Fruit fly (Drosophila melanogaster) whole organism, embryonic: Measurements from ENCODE around the gene CG13021.
A peak's percentile ranks its signal among the peaks of the same experiment; 100 is the strongest.

Experiments used
- Aef1 ChIP-seq: fragments of 200-800 bp; sonication (Bioruptor generic); IDR thresholded peaks from 3 replicates; pipeline ENCODE4 v1.3.6; 2022; ENCODE audit warnings: missing biosample characterization, missing genetic modification characterization
- CG10565 ChIP-seq: fragments of 200-800 bp; sonication (Bioruptor generic); optimal IDR thresholded peaks from 3 replicates; lab custom pipeline; 2016; ENCODE audit warnings: missing biosample characterization, mild to moderate bottlenecking, missing genetic modification characterization
- CG11456 ChIP-seq: fragments of 200-800 bp; sonication (Bioruptor generic); IDR thresholded peaks from 3 replicates; pipeline ENCODE4 v1.3.6; 2022; ENCODE audit warnings: missing biosample characterization, missing genetic modification characterization
- CG12659 ChIP-seq: fragments of 200-800 bp; sonication (Bioruptor generic); optimal IDR thresholded peaks from 3 replicates; lab custom pipeline; 2017; ENCODE audit warnings: mild to moderate bottlenecking, missing biosample characterization, missing genetic modification reagents, missing genetic modification characterization
- CG14860 ChIP-seq: fragments of 200-800 bp; sonication (Bioruptor generic); IDR thresholded peaks from 3 replicates; pipeline ENCODE4 v1.3.6; 2022; ENCODE audit warnings: missing biosample characterization, missing genetic modification characterization; ENCODE audit not compliant: partially characterized antibody
- CG15011 ChIP-seq: fragments of 200-800 bp; sonication (Bioruptor generic); optimal IDR thresholded peaks from 3 replicates; lab custom pipeline; 2018; ENCODE audit warnings: missing biosample characterization, mild to moderate bottlenecking, missing genetic modification characterization
- CG15269 ChIP-seq: fragments of 200-800 bp; sonication (Bioruptor generic); optimal IDR thresholded peaks from 2 replicates; lab custom pipeline; 2018; ENCODE audit warnings: missing biosample characterization, mild to moderate bottlenecking, missing genetic modification characterization, moderate library complexity
- CG17612 ChIP-seq: fragments of 200-800 bp; sonication (Bioruptor generic); IDR thresholded peaks from 2 replicates; pipeline ENCODE4 v1.3.6; 2022; ENCODE audit warnings: missing biosample characterization, missing genetic modification characterization
- CG18619 ChIP-seq: fragments of 200-800 bp; sonication (Bioruptor generic); optimal IDR thresholded peaks from 3 replicates; lab custom pipeline; 2017; ENCODE audit warnings: missing biosample characterization, mild to moderate bottlenecking, missing genetic modification characterization
- CG5180 ChIP-seq: fragments of 200-800 bp; sonication (Bioruptor generic); optimal IDR thresholded peaks from 3 replicates; lab custom pipeline; 2017; ENCODE audit warnings: missing biosample characterization, missing genetic modification characterization, mild to moderate bottlenecking, moderate library complexity, missing genetic modification reagents
- CG6654 ChIP-seq: fragments of 200-800 bp; sonication (Bioruptor generic); optimal IDR thresholded peaks from 2 replicates; lab custom pipeline; 2017; ENCODE audit warnings: missing biosample characterization, mild to moderate bottlenecking, missing genetic modification characterization
- CG6854 ChIP-seq: fragments of 200-800 bp; sonication (Bioruptor generic); optimal IDR thresholded peaks from 3 replicates; lab custom pipeline; 2017; ENCODE audit warnings: missing biosample characterization, mild to moderate bottlenecking, missing genetic modification characterization
- CG8388 ChIP-seq: fragments of 200-800 bp; sonication (Bioruptor generic); optimal IDR thresholded peaks from 2 replicates; lab custom pipeline; 2019; ENCODE audit warnings: missing biosample characterization, mild to moderate bottlenecking, missing genetic modification characterization, moderate library complexity
- CG9932 ChIP-seq: fragments of 200-800 bp; sonication (Bioruptor generic); IDR thresholded peaks from 2 replicates; pipeline ENCODE4 v1.3.6; 2022; ENCODE audit warnings: missing biosample characterization, missing genetic modification characterization
- Dbx ChIP-seq: fragments of 200-800 bp; sonication (Bioruptor generic); IDR thresholded peaks from 3 replicates; pipeline ENCODE4 v1.3.6; 2022; ENCODE audit warnings: missing biosample characterization, missing genetic modification characterization
- Dp ChIP-seq: fragments of 200-800 bp; sonication (Bioruptor generic); optimal IDR thresholded peaks from 2 replicates; lab custom pipeline; 2018; ENCODE audit warnings: missing biosample characterization, mild to moderate bottlenecking, missing genetic modification characterization, moderate library complexity
- E2f2 ChIP-seq: fragments of 200-800 bp; sonication (Bioruptor generic); IDR thresholded peaks from 2 replicates; pipeline ENCODE4 v1.3.6; 2022; ENCODE audit warnings: missing biosample characterization, missing genetic modification characterization
- Eip74EF ChIP-seq, 2 experiments: fragments of 200-800 bp in 1 of 2; fragments of >200 bp in 1 of 2; sonication (Bioruptor generic) in 1 of 2; optimal IDR thresholded peaks; 2 replicates each; lab custom pipeline; 2017 to 2019; ENCODE audit warnings: missing biosample characterization in 2 of 2, missing genetic modification characterization in 2 of 2, mild to moderate bottlenecking in 1 of 2, moderate library complexity in 1 of 2
- HLHmδ ChIP-seq: fragments of 200-800 bp; sonication (Bioruptor generic); optimal IDR thresholded peaks from 2 replicates; lab custom pipeline; 2018; ENCODE audit warnings: missing biosample characterization, mild to moderate bottlenecking, missing genetic modification characterization, moderate library complexity
- HmgZ ChIP-seq: fragments of 200-800 bp; sonication (Bioruptor generic); optimal IDR thresholded peaks from 2 replicates; lab custom pipeline; 2018; ENCODE audit warnings: missing biosample characterization, mild to moderate bottlenecking, missing genetic modification characterization
- Hmx ChIP-seq: fragments of 200-800 bp; sonication (Bioruptor generic); optimal IDR thresholded peaks from 2 replicates; lab custom pipeline; 2016; ENCODE audit warnings: missing biosample characterization, missing genetic modification characterization
- Nf-YB ChIP-seq: fragments of 200-800 bp; sonication (Bioruptor generic); optimal IDR thresholded peaks from 3 replicates; lab custom pipeline; 2019; ENCODE audit warnings: missing biosample characterization, mild to moderate bottlenecking, missing genetic modification characterization, moderate library complexity
- Opbp ChIP-seq: fragments of 200-800 bp; sonication (Bioruptor generic); IDR thresholded peaks from 3 replicates; pipeline ENCODE4 v1.3.6; 2022; ENCODE audit warnings: missing biosample characterization, missing genetic modification characterization; ENCODE audit not compliant: partially characterized antibody
- Pdp1 ChIP-seq, 2 experiments: fragments of 200-800 bp; sonication (Bioruptor generic); optimal IDR thresholded peaks; 3 replicates each; lab custom pipeline; 2016; ENCODE audit warnings: missing biosample characterization in 2 of 2, missing genetic modification characterization in 2 of 2, mild to moderate bottlenecking in 1 of 2, moderate library complexity in 1 of 2
- Ravus ChIP-seq: fragments of 200-800 bp; sonication (Bioruptor generic); IDR thresholded peaks from 2 replicates; pipeline ENCODE4 v1.3.6; 2022; ENCODE audit warnings: missing biosample characterization, missing genetic modification characterization
- Sox100B ChIP-seq: fragments of 200-800 bp; sonication (Bioruptor generic); optimal IDR thresholded peaks from 3 replicates; lab custom pipeline; 2018; ENCODE audit warnings: missing biosample characterization, mild to moderate bottlenecking, missing genetic modification characterization
- Sry-δ ChIP-seq: fragments of 200-800 bp; sonication (Bioruptor generic); optimal IDR thresholded peaks from 2 replicates; lab custom pipeline; 2016; ENCODE audit warnings: missing biosample characterization, missing genetic modification characterization
- ab ChIP-seq: fragments of 200-800 bp; sonication (Bioruptor generic); optimal IDR thresholded peaks from 2 replicates; lab custom pipeline; 2016; ENCODE audit warnings: missing biosample characterization, missing genetic modification characterization
- amos ChIP-seq: fragments of 200-800 bp; sonication (Bioruptor generic); IDR thresholded peaks from 2 replicates; pipeline ENCODE4 v1.3.6; 2022; ENCODE audit warnings: missing biosample characterization, missing genetic modification characterization; ENCODE audit not compliant: partially characterized antibody
- aop ChIP-seq: fragments of 200-800 bp; sonication (Bioruptor generic); IDR thresholded peaks from 2 replicates; pipeline ENCODE4 v1.3.6; 2022; ENCODE audit warnings: missing biosample characterization, missing genetic modification characterization
- cato ChIP-seq: fragments of 200-800 bp; sonication (Bioruptor generic); optimal IDR thresholded peaks from 2 replicates; lab custom pipeline; 2016; ENCODE audit warnings: missing biosample characterization, missing genetic modification characterization, borderline replicate concordance
- chif ChIP-seq, 2 experiments: fragments of 200-800 bp; sonication (Bioruptor generic); optimal IDR thresholded peaks; 3 replicates each; lab custom pipeline; 2016; ENCODE audit warnings: missing biosample characterization in 2 of 2, missing genetic modification characterization in 2 of 2
- dmrt11E ChIP-seq: fragments of 200-800 bp; sonication (Bioruptor generic); optimal IDR thresholded peaks from 3 replicates; lab custom pipeline; 2018; ENCODE audit warnings: missing biosample characterization, mild to moderate bottlenecking, missing genetic modification characterization, moderate library complexity
- dmrt99B ChIP-seq: fragments of 200-800 bp; sonication (Bioruptor generic); optimal IDR thresholded peaks from 2 replicates; lab custom pipeline; 2018; ENCODE audit warnings: missing biosample characterization, mild to moderate bottlenecking, missing genetic modification characterization, moderate library complexity
- lov ChIP-seq, 2 experiments: fragments of 200-800 bp in 1 of 2; fragments of >200 bp in 1 of 2; sonication (Bioruptor generic) in 1 of 2; IDR thresholded peaks in 1 of 2; optimal IDR thresholded peaks in 1 of 2; 2 replicates in 1 of 2; 3 replicates in 1 of 2; pipeline versions ENCODE4 v1.3.6 to Lab custom; 2017 to 2022; ENCODE audit warnings: missing biosample characterization in 1 of 2, missing genetic modification characterization in 1 of 2
- p53 ChIP-seq: fragments of 200-800 bp; sonication (Bioruptor generic); optimal IDR thresholded peaks from 2 replicates; lab custom pipeline; 2016; ENCODE audit warnings: missing biosample characterization, missing genetic modification characterization
- repo ChIP-seq: fragments of 200-800 bp; sonication (Bioruptor generic); optimal IDR thresholded peaks from 2 replicates; lab custom pipeline; 2016; ENCODE audit warnings: missing biosample characterization, missing genetic modification characterization
- scrt ChIP-seq: fragments of 200-800 bp; sonication (Bioruptor generic); optimal IDR thresholded peaks from 2 replicates; lab custom pipeline; 2018; ENCODE audit warnings: missing biosample characterization, mild to moderate bottlenecking, missing genetic modification characterization, moderate library complexity
- sd ChIP-seq: fragments of 200-800 bp; sonication (Bioruptor generic); optimal IDR thresholded peaks from 3 replicates; lab custom pipeline; 2018; ENCODE audit warnings: missing biosample characterization, mild to moderate bottlenecking, missing genetic modification characterization, moderate library complexity
- sim ChIP-seq: fragments of 200-800 bp; sonication (Bioruptor generic); IDR thresholded peaks from 2 replicates; pipeline ENCODE4 v1.3.6; 2022; ENCODE audit warnings: missing biosample characterization, missing genetic modification characterization
- tio ChIP-seq: fragments of 200-800 bp; sonication (Bioruptor generic); optimal IDR thresholded peaks from 2 replicates; lab custom pipeline; 2017; ENCODE audit warnings: missing biosample characterization, missing genetic modification characterization, inconsistent platforms
- ttk ChIP-seq: fragments of 200-800 bp; sonication (Bioruptor generic); IDR thresholded peaks from 2 replicates; pipeline ENCODE4 v2.1.2; 2022; ENCODE audit warnings: missing biosample characterization, missing genetic modification characterization
- twi ChIP-seq: fragments of 200-800 bp; optimal IDR thresholded peaks from 2 replicates; lab custom pipeline; 2019; ENCODE audit warnings: missing biosample characterization, mild to moderate bottlenecking, missing genetic modification characterization, moderate library complexity
- wdn ChIP-seq: fragments of 200-800 bp; sonication (Bioruptor generic); IDR thresholded peaks from 2 replicates; pipeline ENCODE4 v1.3.6; 2022; ENCODE audit warnings: missing biosample characterization, missing genetic modification characterization
- wek ChIP-seq: fragments of 200-800 bp; sonication (Bioruptor generic); optimal IDR thresholded peaks from 3 replicates; lab custom pipeline; 2018; ENCODE audit warnings: missing biosample characterization, mild to moderate bottlenecking, missing genetic modification characterization, moderate library complexity
- z ChIP-seq: fragments of 200-800 bp; sonication (Bioruptor generic); IDR thresholded peaks from 3 replicates; pipeline ENCODE4 v1.3.6; 2022; ENCODE audit warnings: missing biosample characterization, missing genetic modification characterization

CG13021 gene

dm6 chrX:3538775-3539174 lies 24.7 kb downstream of the CG13021 start (continued):
- TF ChIP-seq wdn (GFP tag; lab: Robert Waterston, UW) (no peak), CG14860 (GFP tag; lab: Robert Waterston, UW) (no peak), lov (optimal IDR thresholded peaks at IDR 0.05; lab: Kevin White, UChicago) (no peak), lov (GFP tag; IDR thresholded peaks at IDR 0.05; lab: Robert Waterston, UW) (no peak), CG9932 (GFP tag; lab: Robert Waterston, UW) (peak; percentile 36), ttk (GFP tag; lab: Robert Waterston, UW) (peak; percentile 40; the same call in 1 of the 2 replicates), sim (GFP tag; lab: Robert Waterston, UW) (no peak), HLHmδ (GFP tag; lab: Kevin White, UChicago) (no peak), CG6654 (GFP tag; lab: Kevin White, UChicago) (no peak), ab (GFP tag; lab: Kevin White, UChicago) (no peak), CG11456 (GFP tag; lab: Robert Waterston, UW) (0 out of 3 replicates have a peak, but pooled peaks have one; percentile 19), CG18619 (no peak), z (no peak), chif (GFP tag; optimal IDR thresholded peaks at IDR 0.05; lab: Kevin White, UChicago) (peak; percentile 29 to 43), p53 (GFP tag; lab: Kevin White, UChicago) (no peak)

- no peak for TF ChIP-seq HLHmδ (GFP tag; lab: Kevin White, UChicago)
- TF ChIP-seq Nf-YB (GFP tag; lab: Kevin White, UChicago): peak; percentile 70
- peak; percentile 67 for TF ChIP-seq tio (GFP tag; lab: Kevin White, UChicago)
- peak; percentile 47 to 53 for TF ChIP-seq Pdp1 (GFP tag; optimal IDR thresholded peaks at IDR 0.05; lab: Kevin White, UChicago)
- peak; percentile 17 for TF ChIP-seq Sry-δ (GFP tag; lab: Kevin White, UChicago)
- 0 out of 3 replicates have a peak, but pooled peaks have one; percentile 57 for TF ChIP-seq Dbx (GFP tag; lab: Robert Waterston, UW)
- no peak for TF ChIP-seq aop
- peak; percentile 93 for TF ChIP-seq CG8388 (GFP tag; lab: Kevin White, UChicago)
- TF ChIP-seq Eip74EF (GFP tag; optimal IDR thresholded peaks at IDR 0.05; lab: Kevin White, UChicago): peak in 1 of 2 experiments; percentile 85
- TF ChIP-seq sd (tag; lab: Kevin White, UChicago): peak; percentile 76
- peak; percentile 70 for TF ChIP-seq Ravus (GFP tag; lab: Robert Waterston, UW)
- no peak for TF ChIP-seq CG17612 (GFP tag; lab: Robert Waterston, UW)
- peak; percentile 63 for TF ChIP-seq scrt (GFP tag; lab: Kevin White, UChicago)
- peak; percentile 62 for TF ChIP-seq cato
- no peak; the same call in 1 of the 3 replicates for TF ChIP-seq Opbp (GFP tag; lab: Robert Waterston, UW)
- peak; percentile 58 for TF ChIP-seq amos (GFP tag; lab: Robert Waterston, UW)
- TF ChIP-seq E2f2 (GFP tag; lab: Robert Waterston, UW): peak; percentile 76
- peak; percentile 92 for TF ChIP-seq dmrt11E (tag; lab: Kevin White, UChicago)
- TF ChIP-seq HmgZ (tag; lab: Kevin White, UChicago): peak; percentile 49
- no peak for TF ChIP-seq wek
- peak; percentile 64 for TF ChIP-seq CG6854 (GFP tag; lab: Kevin White, UChicago)
- TF ChIP-seq twi (tag; lab: Kevin White, UChicago): peak; percentile 70
- TF ChIP-seq Dp (GFP tag; lab: Kevin White, UChicago): no peak
- TF ChIP-seq Aef1 (GFP tag; lab: Robert Waterston, UW): peak; percentile 80
- TF ChIP-seq CG15011 (GFP tag; lab: Kevin White, UChicago): peak; percentile 56
- TF ChIP-seq CG5180: peak; percentile 61
- TF ChIP-seq wdn (GFP tag; lab: Robert Waterston, UW): no peak
- TF ChIP-seq Sox100B (GFP tag; lab: Kevin White, UChicago): peak; percentile 89
- TF ChIP-seq CG10565 (GFP tag; lab: Kevin White, UChicago): no peak
- peak; percentile 44 for TF ChIP-seq repo (GFP tag; lab: Kevin White, UChicago)
- TF ChIP-seq CG12659 (GFP tag; lab: Kevin White, UChicago): peak; percentile 80
- peak; percentile 91 for TF ChIP-seq dmrt99B (tag; lab: Kevin White, UChicago)
- peak; percentile 87 for TF ChIP-seq CG15269 (tag; lab: Kevin White, UChicago)
- 0 out of 3 replicates have a peak, but pooled peaks have one; percentile 25 for TF ChIP-seq CG11456 (GFP tag; lab: Robert Waterston, UW)
- TF ChIP-seq Hmx: no peak
Measured at dm6 chrX:3545849-3546518, 31.9 kb downstream of the CG13021 start.
